Worm (Caenorhabditis elegans): Measurements from ENCODE around the gene nadk-2.

DNA sequence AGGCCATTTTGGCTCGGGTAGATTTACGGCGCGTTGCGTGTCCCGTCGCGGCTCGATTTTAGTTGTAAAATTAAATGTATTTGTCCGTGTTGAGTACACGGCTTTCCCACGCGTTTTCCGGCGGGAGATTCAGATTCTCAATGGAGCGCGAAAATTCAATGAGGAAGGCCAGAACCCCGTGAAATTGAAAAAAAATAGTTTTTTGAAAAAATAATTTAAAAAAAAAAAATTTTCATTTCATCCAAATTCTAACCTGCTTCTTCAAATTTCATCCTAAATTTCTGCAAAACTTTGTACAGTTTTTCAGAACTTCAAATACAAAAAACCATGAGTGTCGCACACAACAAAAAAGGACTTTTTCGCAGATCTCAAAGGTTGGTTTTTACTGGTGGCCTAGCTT lies 40.6 kb upstream of the nadk-2 start, which contains the start of gene glb-29:
- TF ChIP-seq him-1 (tag; optimal IDR thresholded peaks at IDR 0.05) (no peak), dao-5 (tag; optimal IDR thresholded peaks at IDR 0.05) (no peak), W03F9.2 (tag; optimal IDR thresholded peaks at IDR 0.05) (no peak)

Data from whole organism, L4/young adult.